Worm (Caenorhabditis elegans) whole organism, young adult: ENCODE data around the gene F22F7.3.
"Not testable (repeated sequence)": the region's sequence is repeated elsewhere in the genome, so short reads cannot be mapped to it uniquely, and the experiment has no call there.

ENCODE experiments used
- C17E4.6 ChIP-seq: fragments of 200-800 bp; sonication (Bioruptor generic); IDR thresholded peaks from 2 replicates; pipeline ENCODE4 v1.3.6; 2022; ENCODE audit warnings: missing genetic modification reagents, missing genetic modification characterization, missing compliant biosample characterization
- D2030.7 ChIP-seq: fragments of 200-800 bp; sonication (Bioruptor generic); IDR thresholded peaks from 2 replicates; pipeline ENCODE4 v1.3.6; 2022; ENCODE audit warnings: missing genetic modification reagents, missing genetic modification characterization, missing compliant biosample characterization
- F39B2.1 ChIP-seq: fragments of 200-800 bp; sonication (Bioruptor generic); IDR thresholded peaks from 2 replicates; pipeline ENCODE4 v1.3.6; 2022; ENCODE audit warnings: missing genetic modification reagents, missing genetic modification characterization, missing compliant biosample characterization
- F49E8.2 ChIP-seq: sonication (generic microtip); optimal IDR thresholded peaks from 3 replicates; lab custom pipeline; 2017; ENCODE audit warnings: missing genetic modification characterization, mild to moderate bottlenecking, missing compliant biosample characterization, antibody characterized with exemption, moderate library complexity; ENCODE audit not compliant: insufficient read depth
- F52B5.7 ChIP-seq: sonication (generic microtip); optimal IDR thresholded peaks from 2 replicates; lab custom pipeline; 2016; ENCODE audit warnings: mild to moderate bottlenecking, missing genetic modification characterization, missing compliant biosample characterization
- T07F8.4 ChIP-seq: sonication (generic microtip); optimal IDR thresholded peaks from 2 replicates; lab custom pipeline; 2016; ENCODE audit warnings: mild to moderate bottlenecking, missing genetic modification characterization, moderate library complexity, missing compliant biosample characterization
- Y56A3A.18 ChIP-seq: fragments of 200-800 bp; sonication (Bioruptor generic); IDR thresholded peaks from 2 replicates; pipeline ENCODE4 v1.3.6; 2022; ENCODE audit warnings: missing genetic modification reagents, missing genetic modification characterization, missing compliant biosample characterization
- akir-1 ChIP-seq: fragments of 200-800 bp; sonication (Bioruptor generic); optimal IDR thresholded peaks from 2 replicates; lab custom pipeline; 2018; ENCODE audit warnings: mild to moderate bottlenecking, missing genetic modification characterization, moderate library complexity, missing compliant biosample characterization
- aptf-3 ChIP-seq: fragments of 200-800 bp; sonication (Bioruptor generic); IDR thresholded peaks from 2 replicates; pipeline ENCODE4 v1.3.6; 2022; ENCODE audit warnings: missing genetic modification characterization, missing compliant biosample characterization
- athp-1 ChIP-seq: sonication (generic microtip); optimal IDR thresholded peaks from 2 replicates; lab custom pipeline; 2017; ENCODE audit warnings: mild to moderate bottlenecking, missing genetic modification characterization, missing compliant biosample characterization
- attf-6 ChIP-seq: fragments of 200-800 bp; sonication (Bioruptor generic); IDR thresholded peaks from 2 replicates; pipeline ENCODE4 v1.3.6; 2022; ENCODE audit warnings: missing genetic modification reagents, missing genetic modification characterization, missing compliant biosample characterization
- bed-1 ChIP-seq: fragments of 200-800 bp; sonication (Bioruptor generic); IDR thresholded peaks from 2 replicates; pipeline ENCODE4 v1.3.6; 2022; ENCODE audit warnings: missing genetic modification reagents, missing genetic modification characterization, missing compliant biosample characterization
- ceh-40 ChIP-seq: fragments of 200-800 bp; sonication (Bioruptor generic); IDR thresholded peaks from 2 replicates; pipeline ENCODE4 v1.3.6; 2022; ENCODE audit warnings: missing genetic modification characterization, missing compliant biosample characterization
- ceh-79 ChIP-seq: sonication (generic microtip); optimal IDR thresholded peaks from 2 replicates; lab custom pipeline; 2017; ENCODE audit warnings: mild to moderate bottlenecking, missing genetic modification characterization, missing compliant biosample characterization
- ceh-91 ChIP-seq: fragments of 200-800 bp; sonication (Bioruptor generic); IDR thresholded peaks from 2 replicates; pipeline ENCODE4 v1.3.6; 2022; ENCODE audit warnings: missing genetic modification reagents, missing genetic modification characterization, missing compliant biosample characterization
- dox-1 ChIP-seq: fragments of 200-800 bp; sonication (Bioruptor generic); IDR thresholded peaks from 2 replicates; pipeline ENCODE4 v1.3.6; 2022; ENCODE audit warnings: missing genetic modification reagents, missing genetic modification characterization, missing compliant biosample characterization
- egrh-3 ChIP-seq: fragments of 200-800 bp; sonication (Bioruptor generic); IDR thresholded peaks from 2 replicates; pipeline ENCODE4 v1.3.6; 2022; ENCODE audit warnings: missing genetic modification reagents, missing genetic modification characterization, missing compliant biosample characterization
- ekl-4 ChIP-seq: fragments of 200-800 bp; sonication (Bioruptor generic); IDR thresholded peaks from 2 replicates; pipeline ENCODE4 v1.3.6; 2022; ENCODE audit warnings: missing genetic modification reagents, missing genetic modification characterization, missing compliant biosample characterization
- hlh-26 ChIP-seq: fragments of 200-800 bp; sonication (Bioruptor generic); conservative IDR thresholded peaks from 2 replicates; pipeline ENCODE4 v1.3.6; 2022; ENCODE audit warnings: missing genetic modification reagents, missing genetic modification characterization, missing compliant biosample characterization
- hmg-1.2 ChIP-seq: fragments of 200-800 bp; sonication (Bioruptor generic); IDR thresholded peaks from 2 replicates; pipeline ENCODE4 v1.3.6; 2022; ENCODE audit warnings: missing genetic modification reagents, missing genetic modification characterization, missing compliant biosample characterization
- hsf-1 ChIP-seq: fragments of 200-800 bp; sonication (Bioruptor generic); IDR thresholded peaks from 2 replicates; pipeline ENCODE4 v1.3.6; 2022; ENCODE audit warnings: missing genetic modification reagents, missing genetic modification characterization, missing compliant biosample characterization
- lag-1 ChIP-seq: fragments of 200-800 bp; sonication (Bioruptor generic); IDR thresholded peaks from 2 replicates; pipeline ENCODE4 v1.3.6; 2022; ENCODE audit warnings: missing genetic modification reagents, missing genetic modification characterization, missing compliant biosample characterization
- let-607 ChIP-seq, 2 experiments: fragments of 200-800 bp in 1 of 2; sonication (Bioruptor generic) in 1 of 2; sonication (generic microtip) in 1 of 2; optimal IDR thresholded peaks; 2 replicates each; lab custom pipeline; 2016 to 2018; ENCODE audit warnings: mild to moderate bottlenecking in 2 of 2, missing compliant biosample characterization in 2 of 2, missing genetic modification characterization in 2 of 2, moderate library complexity in 2 of 2, missing genotype in 1 of 2
- lin-26 ChIP-seq: fragments of 200-800 bp; sonication (Bioruptor generic); IDR thresholded peaks from 2 replicates; pipeline ENCODE4 v1.3.6; 2022; ENCODE audit warnings: missing genetic modification reagents, missing genetic modification characterization, missing compliant biosample characterization
- lin-35 ChIP-seq, 3 experiments: fragments of 150-350 bp in 2 of 3; sonication (generic microtip) in 1 of 3; optimal IDR thresholded peaks; 2 replicates each; lab custom pipeline; 2014 to 2018; ENCODE audit warnings: missing biosample characterization in 3 of 3, missing genetic modification characterization in 3 of 3, missing genetic modification reagents in 3 of 3
- lsy-27 ChIP-seq: sonication (generic microtip); optimal IDR thresholded peaks from 2 replicates; lab custom pipeline; 2017; ENCODE audit warnings: missing genetic modification characterization, mild to moderate bottlenecking, missing compliant biosample characterization, antibody characterized with exemption, missing genotype, borderline replicate concordance; ENCODE audit not compliant: insufficient read depth
- madf-3 ChIP-seq: fragments of 200-800 bp; sonication (Bioruptor generic); IDR thresholded peaks from 2 replicates; pipeline ENCODE4 v1.3.6; 2022; ENCODE audit warnings: missing genetic modification reagents, missing genetic modification characterization, missing compliant biosample characterization
- mel-28 ChIP-seq: sonication (generic microtip); optimal IDR thresholded peaks from 2 replicates; lab custom pipeline; 2016; ENCODE audit warnings: borderline replicate concordance, mild to moderate bottlenecking, missing genetic modification characterization, missing compliant biosample characterization
- mes-4 ChIP-seq: sonication (generic microtip); optimal IDR thresholded peaks from 2 replicates; lab custom pipeline; 2016; ENCODE audit warnings: missing genotype, missing genetic modification characterization, missing compliant biosample characterization
- nfya-2 ChIP-seq: fragments of 200-800 bp; sonication (Bioruptor generic); IDR thresholded peaks from 2 replicates; pipeline ENCODE4 v1.3.6; 2022; ENCODE audit warnings: missing genetic modification reagents, missing genetic modification characterization, missing compliant biosample characterization
- nhr-179 ChIP-seq: sonication (generic microtip); optimal IDR thresholded peaks from 2 replicates; lab custom pipeline; 2016; ENCODE audit warnings: mild to moderate bottlenecking, missing genetic modification characterization, missing compliant biosample characterization
- nhr-27 ChIP-seq: fragments of 200-800 bp; sonication (Bioruptor generic); optimal IDR thresholded peaks from 2 replicates; lab custom pipeline; 2018; ENCODE audit warnings: mild to moderate bottlenecking, missing genetic modification characterization, moderate library complexity, missing compliant biosample characterization
- nhr-80 ChIP-seq: sonication (generic microtip); optimal IDR thresholded peaks from 2 replicates; lab custom pipeline; 2016; ENCODE audit warnings: missing genetic modification characterization, missing compliant biosample characterization
- repo-1 ChIP-seq: sonication (generic microtip); optimal IDR thresholded peaks from 2 replicates; lab custom pipeline; 2017; ENCODE audit warnings: mild to moderate bottlenecking, missing genetic modification characterization, missing compliant biosample characterization
- sptf-2 ChIP-seq: fragments of 200-800 bp; sonication (Bioruptor generic); optimal IDR thresholded peaks from 2 replicates; lab custom pipeline; 2018; ENCODE audit warnings: mild to moderate bottlenecking, missing genetic modification characterization, missing compliant biosample characterization
- tbx-9 ChIP-seq: sonication (generic microtip); optimal IDR thresholded peaks from 2 replicates; lab custom pipeline; 2016; ENCODE audit warnings: borderline replicate concordance, missing genetic modification characterization, inconsistent platforms, missing compliant biosample characterization
- unc-130 ChIP-seq: sonication (generic microtip); optimal IDR thresholded peaks from 2 replicates; lab custom pipeline; 2016; ENCODE audit warnings: missing genetic modification reagents, missing genetic modification characterization, missing compliant biosample characterization
- unc-62 ChIP-seq: fragments of 150-350 bp; optimal IDR thresholded peaks from 2 replicates; lab custom pipeline; 2014; ENCODE audit warnings: missing biosample characterization, missing genetic modification reagents, missing genetic modification characterization
- xnd-1 ChIP-seq: sonication (generic microtip); optimal IDR thresholded peaks from 2 replicates; lab custom pipeline; 2016; ENCODE audit warnings: missing genotype, missing genetic modification reagents, missing genetic modification characterization, missing compliant biosample characterization
- ztf-22 ChIP-seq: fragments of 200-800 bp; sonication (Bioruptor generic); optimal IDR thresholded peaks from 2 replicates; lab custom pipeline; 2018; ENCODE audit warnings: mild to moderate bottlenecking, missing genetic modification characterization, moderate library complexity, missing compliant biosample characterization
- ztf-25 ChIP-seq: fragments of 200-800 bp; sonication (Bioruptor generic); IDR thresholded peaks from 2 replicates; pipeline ENCODE4 v1.3.6; 2022; ENCODE audit warnings: missing genetic modification reagents, missing genetic modification characterization, missing compliant biosample characterization

Gene F22F7.3

DNA sequence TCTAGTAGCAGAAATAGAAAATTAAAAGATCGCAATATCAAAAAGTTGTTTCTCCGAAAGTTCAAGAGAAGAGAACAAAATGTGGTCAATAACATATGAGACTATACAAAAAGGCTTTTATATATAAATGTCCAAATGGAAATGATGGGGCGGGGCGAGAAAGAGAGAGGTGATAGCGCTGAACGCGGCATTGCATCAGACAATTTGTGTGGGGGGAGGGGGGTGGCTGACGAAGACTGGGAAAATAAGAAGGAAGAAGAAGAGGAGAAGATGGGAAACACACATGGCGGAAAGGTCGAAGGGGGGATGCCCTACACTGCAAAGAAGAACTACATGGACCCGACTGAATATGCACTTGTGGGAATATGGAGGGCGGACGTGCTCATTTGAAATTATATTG is 24.9 kb downstream of the F22F7.3 start (continued):
- TF ChIP-seq let-607 (tag; optimal IDR thresholded peaks at IDR 0.05; lab: Kevin White, UChicago) (no peak), ztf-22 (GFP tag; lab: Kevin White, UChicago) (no peak), dox-1 (GFP tag; lab: Robert Waterston, UW) (peak; percentile 49; the same call in 1 of the 2 replicates), lsy-27 (no peak), ceh-40 (GFP tag; lab: Robert Waterston, UW) (no peak)

- TF ChIP-seq nhr-80 (tag; lab: Kevin White, UChicago) (peak; percentile 53), mes-4 (no peak)
Measured at ce11 chrV:2137010-2137409, 26.5 kb downstream of the F22F7.3 start.

- no peak for TF ChIP-seq unc-130 (GFP tag; lab: Kevin White, UChicago)
- no peak for TF ChIP-seq lag-1 (GFP tag; lab: Robert Waterston, UW)
- no peak for TF ChIP-seq unc-62 (GFP tag; lab: Kevin White, UChicago)
- TF ChIP-seq T07F8.4 (tag; lab: Kevin White, UChicago) = no peak
- TF ChIP-seq hsf-1 = no peak
- TF ChIP-seq F49E8.2 (tag; lab: Kevin White, UChicago) = no peak
- no peak for TF ChIP-seq athp-1 (tag; lab: Kevin White, UChicago)
- TF ChIP-seq F52B5.7 = no peak
- TF ChIP-seq Y56A3A.18 (GFP tag; lab: Robert Waterston, UW) = no peak
- no peak for TF ChIP-seq attf-6 (GFP tag; lab: Robert Waterston, UW)
Measured at ce11 chrV:2138287-2138686, 27.8 kb downstream of the F22F7.3 start.

- TF ChIP-seq ceh-91 = no peak
- TF ChIP-seq nhr-27 (tag; lab: Kevin White, UChicago) = no peak
- no peak for TF ChIP-seq Y56A3A.18 (GFP tag; lab: Robert Waterston, UW)
- no peak for TF ChIP-seq egrh-3 (GFP tag; lab: Robert Waterston, UW)
- TF ChIP-seq ceh-79 = no peak
- TF ChIP-seq T07F8.4 (tag; lab: Kevin White, UChicago) = no peak
- TF ChIP-seq hmg-1.2 = no peak
- TF ChIP-seq ekl-4 = no peak
- no peak for TF ChIP-seq ztf-25
- no peak for TF ChIP-seq repo-1 (tag; lab: Kevin White, UChicago)
- TF ChIP-seq akir-1 (GFP tag; lab: Kevin White, UChicago) = no peak
Measured at ce11 chrV:2139918-2140317, 29.4 kb downstream of the F22F7.3 start, which contains the start of gene F22F7.7. Gene F22F7.7, minus strand, starts transcription at chrV:2140042.

DNA sequence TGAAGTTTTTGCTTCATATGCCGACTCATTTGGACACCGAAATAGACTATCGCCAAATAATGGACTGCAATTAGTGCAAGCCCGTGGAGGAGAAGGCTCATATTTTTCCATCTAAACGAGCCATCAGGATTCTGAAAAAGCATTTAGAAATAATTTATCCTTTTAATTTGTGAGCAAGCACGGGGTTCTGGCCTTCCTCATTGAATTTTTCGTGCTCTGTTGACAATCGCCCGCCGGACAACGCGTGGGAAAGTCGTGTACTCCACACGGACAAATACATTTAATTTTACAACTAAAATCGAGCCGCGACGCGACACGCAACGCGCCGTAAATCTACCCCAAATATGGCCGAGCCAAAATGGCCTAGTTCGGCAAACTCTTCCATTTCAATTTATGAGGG is 33.9 kb downstream of the F22F7.3 start, which contains the start of gene F22F7.12:
TSS of gene F22F7.12 (minus strand) at position 101 of the 400 bp plus-strand sequence.
- TF ChIP-seq lin-35 (GFP tag; optimal IDR thresholded peaks at IDR 0.05; lab: Kevin White, UChicago); sptf-2 (GFP tag; lab: Kevin White, UChicago); lin-26 (GFP tag; lab: Robert Waterston, UW): not testable (repeated sequence)

DNA sequence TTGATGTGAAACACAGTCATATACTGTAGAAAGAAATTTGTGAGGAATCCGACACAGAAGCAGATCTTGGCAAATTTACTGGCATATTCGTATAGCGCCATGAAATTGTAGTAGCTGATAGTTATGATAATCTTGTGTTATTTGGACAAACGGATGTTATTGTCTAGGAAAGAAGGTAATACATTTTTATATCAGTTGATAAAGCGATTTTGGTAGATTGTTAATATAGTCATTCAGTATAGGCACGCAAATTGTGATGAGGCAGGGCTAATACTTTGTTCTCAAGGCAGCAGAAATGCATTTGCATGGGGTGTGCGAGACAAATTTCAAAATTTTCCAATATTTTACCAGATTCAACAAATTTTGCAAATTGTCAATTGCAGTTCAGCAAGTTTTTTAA is 35.6 kb downstream of the F22F7.3 start, which contains the start of gene str-52:
TSS of gene str-52 (minus strand) at position 101 of the 400 bp plus-strand sequence.
- TF ChIP-seq nhr-179 (tag; lab: Kevin White, UChicago) = no peak
- TF ChIP-seq D2030.7 (GFP tag; lab: Robert Waterston, UW) = no peak
- no peak for TF ChIP-seq tbx-9 (tag; lab: Kevin White, UChicago)
- no peak for TF ChIP-seq hlh-26 (GFP tag; lab: Robert Waterston, UW)
- TF ChIP-seq lin-35 (GFP tag; optimal IDR thresholded peaks at IDR 0.05; lab: Kevin White, UChicago) = no peak
- TF ChIP-seq C17E4.6 (GFP tag; lab: Robert Waterston, UW) = no peak
- TF ChIP-seq bed-1 (GFP tag; lab: Robert Waterston, UW) = no peak
- TF ChIP-seq Y56A3A.18 (GFP tag; lab: Robert Waterston, UW) = no peak
- TF ChIP-seq mel-28 (tag; lab: Kevin White, UChicago) = no peak
- no peak for TF ChIP-seq madf-3 (GFP tag; lab: Robert Waterston, UW)
- TF ChIP-seq aptf-3 (GFP tag; lab: Robert Waterston, UW) = no peak
- TF ChIP-seq nfya-2 (GFP tag; lab: Robert Waterston, UW) = no peak
- TF ChIP-seq xnd-1 = no peak
- TF ChIP-seq F39B2.1 (GFP tag; lab: Robert Waterston, UW) = no peak
- TF ChIP-seq sptf-2 (GFP tag; lab: Kevin White, UChicago) = no peak
